Worm (Caenorhabditis elegans) whole organism, L3 larva: ENCODE results near the gene str-38.

Experiments
- ZK546.5 ChIP-seq: sonication (generic microtip); optimal IDR thresholded peaks from 2 replicates; lab custom pipeline; 2017; ENCODE audit warnings: missing biosample characterization, missing genetic modification characterization
- aly-2 ChIP-seq: fragments of 150-350 bp; optimal IDR thresholded peaks from 2 replicates; lab custom pipeline; 2014; ENCODE audit warnings: missing biosample characterization, missing genetic modification characterization
- ama-1 ChIP-seq: fragments of 150-350 bp; optimal IDR thresholded peaks from 2 replicates; lab custom pipeline; 2018
- elt-3 ChIP-seq, 3 experiments: fragments of 150-350 bp in 1 of 3; sonication (generic microtip) in 2 of 3; optimal IDR thresholded peaks; 2 replicates in 2 of 3; 4 replicates in 1 of 3; lab custom pipeline; 2014 to 2017; ENCODE audit warnings: missing biosample characterization in 3 of 3, missing genetic modification characterization in 3 of 3
- eor-1 ChIP-seq, 2 experiments: fragments of 150-350 bp; optimal IDR thresholded peaks; 2 replicates each; lab custom pipeline; 2014 to 2018; ENCODE audit warnings: missing biosample characterization in 2 of 2, missing genetic modification characterization in 2 of 2
- nhr-12 ChIP-seq: fragments of 150-350 bp; optimal IDR thresholded peaks from 2 replicates; lab custom pipeline; 2014; ENCODE audit warnings: missing biosample characterization, missing genetic modification characterization
- nhr-237 ChIP-seq: fragments of 150-350 bp; optimal IDR thresholded peaks from 2 replicates; lab custom pipeline; 2014; ENCODE audit warnings: missing biosample characterization, missing genetic modification characterization
- pha-4 ChIP-seq: fragments of 150-350 bp; optimal IDR thresholded peaks from 2 replicates; lab custom pipeline; 2014; ENCODE audit warnings: missing biosample characterization, missing genetic modification reagents, missing genetic modification characterization
- snpc-4 ChIP-seq: fragments of 150-350 bp; optimal IDR thresholded peaks from 2 replicates; lab custom pipeline; 2014; ENCODE audit warnings: missing biosample characterization, missing genetic modification characterization
- unc-62 ChIP-seq: fragments of 150-350 bp; sonication (generic microtip); optimal IDR thresholded peaks from 4 replicates; lab custom pipeline; 2014; ENCODE audit warnings: missing biosample characterization, missing genetic modification reagents, missing genetic modification characterization
- zag-1 ChIP-seq: fragments of 150-350 bp; optimal IDR thresholded peaks from 2 replicates; lab custom pipeline; 2014; ENCODE audit warnings: missing biosample characterization, missing genetic modification characterization
- ztf-11 ChIP-seq: fragments of 150-350 bp; optimal IDR thresholded peaks from 2 replicates; lab custom pipeline; 2014; ENCODE audit warnings: missing biosample characterization, missing genetic modification characterization
- ztf-4 ChIP-seq: fragments of 150-350 bp; optimal IDR thresholded peaks from 2 replicates; lab custom pipeline; 2014; ENCODE audit warnings: missing biosample characterization, missing genetic modification characterization

ce11 chrV:15735720-15736119 is 3.6 kb upstream of the str-38 start, which contains the start of gene str-27:
- TF ChIP-seq nhr-237 (tag; lab: Kevin White, UChicago) (no peak), pha-4 (tag; lab: Kevin White, UChicago) (no peak), snpc-4 (tag; lab: Kevin White, UChicago) (no peak), nhr-12 (tag; lab: Kevin White, UChicago) (no peak), aly-2 (tag; lab: Kevin White, UChicago) (no peak), zag-1 (tag; lab: Kevin White, UChicago) (no peak), ztf-11 (tag; lab: Kevin White, UChicago) (no peak), unc-62 (GFP tag; lab: Kevin White, UChicago) (no peak), eor-1 (tag; optimal IDR thresholded peaks at IDR 0.05; lab: Kevin White, UChicago) (no peak), ama-1 (lab: Kevin White, UChicago) (no peak), ZK546.5 (tag; lab: Kevin White, UChicago) (no peak), elt-3 (tag; optimal IDR thresholded peaks at IDR 0.05; lab: Kevin White, UChicago) (no peak), ztf-4 (tag; lab: Kevin White, UChicago) (no peak)
